Worm (Caenorhabditis elegans) whole organism, L2 larva: ENCODE measurements around the gene T28F3.8.

Experiments
- C34F6.9 ChIP-seq: fragments of 150-350 bp; optimal IDR thresholded peaks from 2 replicates; lab custom pipeline; 2014; ENCODE audit warnings: missing biosample characterization, missing genetic modification characterization
- F13H6.1 ChIP-seq: sonication (generic microtip); optimal IDR thresholded peaks from 2 replicates; lab custom pipeline; 2016; ENCODE audit warnings: missing genetic modification characterization, missing compliant biosample characterization
- R02D3.7 ChIP-seq: fragments of 150-350 bp; optimal IDR thresholded peaks from 2 replicates; lab custom pipeline; 2014; ENCODE audit warnings: missing biosample characterization, missing genetic modification characterization
- Y55F3AM.14 ChIP-seq: fragments of 200-800 bp; sonication (Bioruptor generic); optimal IDR thresholded peaks from 2 replicates; lab custom pipeline; 2018; ENCODE audit warnings: mild to moderate bottlenecking, missing genetic modification characterization, missing compliant biosample characterization
- ZK546.5 ChIP-seq: sonication (generic microtip); optimal IDR thresholded peaks from 2 replicates; lab custom pipeline; 2017; ENCODE audit warnings: missing biosample characterization, missing genetic modification characterization
- alr-1 ChIP-seq: fragments of 150-350 bp; optimal IDR thresholded peaks from 2 replicates; lab custom pipeline; 2014; ENCODE audit warnings: missing biosample characterization, missing genetic modification characterization
- aly-2 ChIP-seq: fragments of 150-350 bp; optimal IDR thresholded peaks from 2 replicates; lab custom pipeline; 2014; ENCODE audit warnings: missing biosample characterization, missing genetic modification characterization
- ama-1 ChIP-seq: fragments of 150-350 bp; optimal IDR thresholded peaks from 2 replicates; lab custom pipeline; 2018; ENCODE audit warnings: inconsistent platforms
- blmp-1 ChIP-seq: sonication (generic microtip); optimal IDR thresholded peaks from 2 replicates; lab custom pipeline; 2017; ENCODE audit warnings: missing genetic modification characterization, mild to moderate bottlenecking, missing compliant biosample characterization, antibody characterized with exemption, moderate library complexity; ENCODE audit not compliant: insufficient read depth
- ceh-16 ChIP-seq: fragments of 150-350 bp; optimal IDR thresholded peaks from 2 replicates; lab custom pipeline; 2014; ENCODE audit warnings: missing biosample characterization, missing genetic modification characterization
- ceh-82 ChIP-seq: fragments of 150-350 bp; optimal IDR thresholded peaks from 2 replicates; lab custom pipeline; 2014; ENCODE audit warnings: missing biosample characterization, missing genetic modification characterization
- crh-2 ChIP-seq: sonication (generic microtip); optimal IDR thresholded peaks from 2 replicates; lab custom pipeline; 2017; ENCODE audit warnings: missing biosample characterization, missing genetic modification characterization
- dmd-4 ChIP-seq: sonication (generic microtip); optimal IDR thresholded peaks from 2 replicates; lab custom pipeline; 2017; ENCODE audit warnings: missing biosample characterization, missing genetic modification characterization
- egl-27 ChIP-seq: sonication (generic microtip); optimal IDR thresholded peaks from 3 replicates; lab custom pipeline; 2017; ENCODE audit warnings: missing biosample characterization, missing genetic modification reagents, missing genetic modification characterization
- elt-1 ChIP-seq: fragments of 150-350 bp; optimal IDR thresholded peaks from 2 replicates; lab custom pipeline; 2014; ENCODE audit warnings: missing biosample characterization, missing genetic modification characterization
- fos-1 ChIP-seq: fragments of 150-350 bp; optimal IDR thresholded peaks from 2 replicates; lab custom pipeline; 2014; ENCODE audit warnings: missing biosample characterization, missing genetic modification characterization
- gmeb-1 ChIP-seq: fragments of 150-350 bp; optimal IDR thresholded peaks from 2 replicates; lab custom pipeline; 2014; ENCODE audit warnings: missing biosample characterization, missing genetic modification characterization
- lin-11 ChIP-seq: fragments of 150-350 bp; sonication (generic microtip); optimal IDR thresholded peaks from 2 replicates; lab custom pipeline; 2014; ENCODE audit warnings: missing biosample characterization, missing genetic modification characterization, inconsistent platforms, mixed read lengths
- lin-39 ChIP-seq: fragments of 150-350 bp; optimal IDR thresholded peaks from 2 replicates; lab custom pipeline; 2014; ENCODE audit warnings: missing biosample characterization, missing genetic modification reagents, missing genetic modification characterization
- lsy-2 ChIP-seq, 2 experiments: fragments of 150-350 bp in 1 of 2; sonication (generic microtip) in 1 of 2; optimal IDR thresholded peaks; 2 replicates each; lab custom pipeline; 2014 to 2017; ENCODE audit warnings: missing biosample characterization in 2 of 2, missing genetic modification characterization in 2 of 2
- mab-5 ChIP-seq: fragments of 150-350 bp; optimal IDR thresholded peaks from 2 replicates; lab custom pipeline; 2014; ENCODE audit warnings: missing biosample characterization, missing genetic modification characterization
- mbf-1 ChIP-seq: sonication (generic microtip); optimal IDR thresholded peaks from 2 replicates; lab custom pipeline; 2017; ENCODE audit warnings: missing biosample characterization, missing genetic modification characterization
- nhr-10 ChIP-seq: sonication (generic microtip); optimal IDR thresholded peaks from 2 replicates; lab custom pipeline; 2017; ENCODE audit warnings: missing biosample characterization, missing genetic modification characterization
- nhr-11 ChIP-seq: fragments of 150-350 bp; optimal IDR thresholded peaks from 2 replicates; lab custom pipeline; 2014; ENCODE audit warnings: missing biosample characterization, missing genetic modification characterization
- nhr-12 ChIP-seq: fragments of 150-350 bp; optimal IDR thresholded peaks from 2 replicates; lab custom pipeline; 2014; ENCODE audit warnings: missing biosample characterization, missing genetic modification characterization
- nhr-21 ChIP-seq: fragments of 150-350 bp; optimal IDR thresholded peaks from 2 replicates; lab custom pipeline; 2014; ENCODE audit warnings: missing biosample characterization, missing genetic modification characterization
- nhr-23 ChIP-seq: fragments of 150-350 bp; optimal IDR thresholded peaks from 2 replicates; lab custom pipeline; 2014; ENCODE audit warnings: missing biosample characterization, missing genetic modification reagents, missing genetic modification characterization
- nhr-237 ChIP-seq: fragments of 150-350 bp; optimal IDR thresholded peaks from 2 replicates; lab custom pipeline; 2014; ENCODE audit warnings: missing biosample characterization, missing genetic modification characterization
- nhr-6 ChIP-seq: fragments of 150-350 bp; optimal IDR thresholded peaks from 2 replicates; lab custom pipeline; 2014; ENCODE audit warnings: missing biosample characterization, missing genetic modification characterization
- nhr-77 ChIP-seq: fragments of 150-350 bp; optimal IDR thresholded peaks from 2 replicates; lab custom pipeline; 2014; ENCODE audit warnings: missing biosample characterization, missing genetic modification characterization
- peb-1 ChIP-seq: fragments of 150-350 bp; optimal IDR thresholded peaks from 2 replicates; lab custom pipeline; 2014; ENCODE audit warnings: missing biosample characterization, missing genetic modification characterization
- sem-4 ChIP-seq: fragments of 150-350 bp; optimal IDR thresholded peaks from 2 replicates; lab custom pipeline; 2014; ENCODE audit warnings: missing biosample characterization, missing genetic modification reagents, missing genetic modification characterization
- skn-1 ChIP-seq: sonication (generic microtip); optimal IDR thresholded peaks from 2 replicates; lab custom pipeline; 2017; ENCODE audit warnings: missing biosample characterization, missing genetic modification characterization
- sma-3 ChIP-seq: sonication (generic microtip); optimal IDR thresholded peaks from 2 replicates; lab custom pipeline; 2016; ENCODE audit warnings: missing genetic modification reagents, missing genetic modification characterization, missing compliant biosample characterization
- snpc-4 ChIP-seq: fragments of 150-350 bp; optimal IDR thresholded peaks from 2 replicates; lab custom pipeline; 2014; ENCODE audit warnings: missing biosample characterization, missing genetic modification characterization
- unc-39 ChIP-seq: fragments of 150-350 bp; optimal IDR thresholded peaks from 2 replicates; lab custom pipeline; 2014; ENCODE audit warnings: missing biosample characterization, missing genetic modification characterization
- unc-55 ChIP-seq: fragments of 150-350 bp; sonication (generic microtip); optimal IDR thresholded peaks from 3 replicates; lab custom pipeline; 2014; ENCODE audit warnings: missing biosample characterization, missing genetic modification reagents, missing genetic modification characterization
- unc-62 ChIP-seq: fragments of 150-350 bp; optimal IDR thresholded peaks from 2 replicates; lab custom pipeline; 2014; ENCODE audit warnings: missing biosample characterization, missing genetic modification reagents, missing genetic modification characterization
- zag-1 ChIP-seq: fragments of 150-350 bp; optimal IDR thresholded peaks from 2 replicates; lab custom pipeline; 2014; ENCODE audit warnings: missing biosample characterization, missing genetic modification characterization
- ztf-1 ChIP-seq: fragments of 200-800 bp; sonication (Bioruptor generic); conservative IDR thresholded peaks from 2 replicates; pipeline ENCODE4 v1.3.6; 2022; ENCODE audit warnings: missing genetic modification characterization, missing compliant biosample characterization
- ztf-11 ChIP-seq: sonication (generic microtip); optimal IDR thresholded peaks from 2 replicates; lab custom pipeline; 2017; ENCODE audit warnings: missing biosample characterization, missing genetic modification characterization

T28F3.8 gene

ce11 chrIV:17275281-17275680 is 31.8 kb downstream of the T28F3.8 start, which contains the start of gene lhfp-4:
Gene lhfp-4, plus strand, starts transcription at chrIV:17275581.
- TF ChIP-seq nhr-23 (tag; lab: Kevin White, UChicago) (no peak), C34F6.9 (no peak), nhr-12 (tag; lab: Kevin White, UChicago) (no peak), nhr-237 (tag; lab: Kevin White, UChicago) (no peak), unc-39 (tag; lab: Kevin White, UChicago) (no peak), lsy-2 (tag; optimal IDR thresholded peaks at IDR 0.05; lab: Kevin White, UChicago) (no peak), gmeb-1 (no peak), unc-62 (GFP tag; lab: Kevin White, UChicago) (no peak), aly-2 (tag; lab: Kevin White, UChicago) (no peak), nhr-21 (tag; lab: Kevin White, UChicago) (no peak), sma-3 (GFP tag; lab: Kevin White, UChicago) (no peak)

DNA sequence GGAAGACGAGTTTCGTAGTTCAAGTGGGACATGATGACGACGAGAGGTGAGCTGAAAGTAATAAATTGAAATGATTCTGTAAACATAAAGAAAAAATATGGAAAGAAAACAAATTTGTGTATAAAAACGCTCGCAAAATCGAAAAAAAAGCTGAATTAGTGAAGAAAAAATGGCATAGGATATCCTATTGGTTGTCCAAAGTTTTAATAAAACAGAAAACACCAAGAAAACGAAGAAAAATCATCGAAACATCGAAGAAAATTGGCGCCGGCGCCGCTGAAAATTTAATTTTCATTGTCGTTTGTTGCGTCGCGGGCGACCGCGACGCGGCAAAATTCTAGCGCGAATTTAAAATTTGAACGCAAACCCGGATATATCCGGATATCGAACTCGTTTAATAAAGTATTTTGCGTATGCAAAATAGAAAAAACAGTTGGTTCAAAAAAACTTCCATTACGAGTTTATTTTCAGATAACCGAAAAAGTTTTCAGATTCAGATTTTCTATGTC is 33.5 kb downstream of the T28F3.8 start, which contains the start of gene gln-5:
Gene gln-5, minus strand, starts transcription at position 51 of the 509 bp plus-strand sequence.
- TF ChIP-seq fos-1 (tag; lab: Kevin White, UChicago) = no peak
- TF ChIP-seq gmeb-1 = no peak
- no peak for TF ChIP-seq blmp-1
- no peak for TF ChIP-seq nhr-6 (tag; lab: Kevin White, UChicago)
- no peak for TF ChIP-seq unc-55 (GFP tag; lab: Kevin White, UChicago)
- no peak for TF ChIP-seq unc-39 (tag; lab: Kevin White, UChicago)
- TF ChIP-seq ZK546.5 (tag; lab: Kevin White, UChicago) = no peak
- TF ChIP-seq lsy-2 (tag; optimal IDR thresholded peaks at IDR 0.05; lab: Kevin White, UChicago) = no peak
- TF ChIP-seq crh-2 (tag; lab: Kevin White, UChicago) = no peak
- no peak for TF ChIP-seq F13H6.1 (tag; lab: Kevin White, UChicago)
- TF ChIP-seq sem-4 (tag; lab: Kevin White, UChicago) = no peak
- no peak for TF ChIP-seq peb-1
- no peak for TF ChIP-seq unc-62 (GFP tag; lab: Kevin White, UChicago)
- TF ChIP-seq nhr-10 (tag; lab: Kevin White, UChicago) = no peak
- no peak for TF ChIP-seq ztf-11 (tag; lab: Kevin White, UChicago)
- no peak for TF ChIP-seq ceh-82 (tag; lab: Kevin White, UChicago)
- TF ChIP-seq zag-1 (tag; lab: Kevin White, UChicago) = no peak
- TF ChIP-seq snpc-4 (tag; lab: Kevin White, UChicago) = no peak
- TF ChIP-seq, all 48 proteins: peak for 0

DNA sequence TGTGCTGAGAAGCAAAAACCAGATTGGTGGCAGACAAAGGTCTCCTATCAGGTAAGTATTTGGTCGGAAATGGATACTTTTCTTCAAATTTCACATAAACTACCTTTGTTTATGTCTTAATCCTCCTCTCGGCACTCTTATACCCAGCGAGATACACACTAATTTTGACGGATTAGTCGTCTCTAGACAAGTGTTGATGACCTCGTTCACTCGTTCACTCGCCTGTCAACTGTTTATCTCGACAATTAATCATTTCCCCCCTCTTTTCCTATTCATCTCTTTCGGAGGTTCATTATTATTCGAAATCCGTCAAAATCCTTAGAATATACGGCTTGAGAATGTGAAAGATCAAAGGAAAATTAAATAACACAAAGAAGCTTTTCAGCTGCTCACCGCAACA is 37.4 kb downstream of the T28F3.8 start:
- TF ChIP-seq nhr-23 (tag; lab: Kevin White, UChicago) (no peak), nhr-6 (tag; lab: Kevin White, UChicago) (no peak), nhr-77 (tag; lab: Kevin White, UChicago) (no peak), ceh-16 (tag; lab: Kevin White, UChicago) (peak; percentile 17)

ce11 chrIV:17269042-17269441 is 38.1 kb downstream of the T28F3.8 start, which contains the start of gene atgp-1:
Gene atgp-1, plus strand, starts transcription at chrIV:17269342.
- TF ChIP-seq egl-27 (no peak), unc-39 (tag; lab: Kevin White, UChicago) (no peak), mab-5 (tag; lab: Kevin White, UChicago) (no peak), unc-55 (GFP tag; lab: Kevin White, UChicago) (no peak), ceh-16 (tag; lab: Kevin White, UChicago) (no peak), C34F6.9 (no peak), crh-2 (tag; lab: Kevin White, UChicago) (no peak), elt-1 (no peak), nhr-23 (tag; lab: Kevin White, UChicago) (no peak), nhr-11 (no peak), nhr-237 (tag; lab: Kevin White, UChicago) (no peak), aly-2 (tag; lab: Kevin White, UChicago) (no peak), gmeb-1 (no peak), mbf-1 (no peak)

ce11 chrIV:17268628-17269027 is 38.5 kb downstream of the T28F3.8 start:
- TF ChIP-seq F13H6.1 (tag; lab: Kevin White, UChicago) (peak; percentile 24), crh-2 (tag; lab: Kevin White, UChicago) (peak; percentile 80), Y55F3AM.14 (GFP tag; lab: Kevin White, UChicago) (no peak), ztf-1 (GFP tag; lab: Robert Waterston, UW) (no peak), ceh-16 (tag; lab: Kevin White, UChicago) (no peak), fos-1 (tag; lab: Kevin White, UChicago) (peak; percentile 62), ceh-82 (tag; lab: Kevin White, UChicago) (no peak), nhr-21 (tag; lab: Kevin White, UChicago) (no peak), egl-27 (no peak), peb-1 (no peak), nhr-6 (tag; lab: Kevin White, UChicago) (no peak), lin-11 (no peak), sem-4 (tag; lab: Kevin White, UChicago) (peak; percentile 65), nhr-12 (tag; lab: Kevin White, UChicago) (no peak), nhr-77 (tag; lab: Kevin White, UChicago) (no peak), nhr-10 (tag; lab: Kevin White, UChicago) (no peak), alr-1 (tag; lab: Kevin White, UChicago) (no peak), ZK546.5 (tag; lab: Kevin White, UChicago) (no peak), R02D3.7 (tag; lab: Kevin White, UChicago) (no peak), mab-5 (tag; lab: Kevin White, UChicago) (peak; percentile 62), sma-3 (GFP tag; lab: Kevin White, UChicago) (no peak), dmd-4 (no peak), ama-1 (lab: Kevin White, UChicago) (peak; percentile 41), unc-39 (tag; lab: Kevin White, UChicago) (no peak), nhr-237 (tag; lab: Kevin White, UChicago) (no peak), skn-1 (tag; lab: Kevin White, UChicago) (no peak), lin-39 (tag; lab: Kevin White, UChicago) (no peak), aly-2 (tag; lab: Kevin White, UChicago) (no peak), elt-1 (no peak)
